Worm (Caenorhabditis elegans): ENCODE data around the gene C43H6.12.

ce11 chrX:2375300-2376035 lies 33.9 kb upstream of the C43H6.12 start, which contains the start of gene F47G3.3:
- no peak for TF ChIP-seq him-1 (tag; optimal IDR thresholded peaks at IDR 0.05)
- TF ChIP-seq dao-5 (tag; optimal IDR thresholded peaks at IDR 0.05), result no peak
